Fruit fly (Drosophila melanogaster): ENCODE measurements around the gene CG6299.

DNA sequence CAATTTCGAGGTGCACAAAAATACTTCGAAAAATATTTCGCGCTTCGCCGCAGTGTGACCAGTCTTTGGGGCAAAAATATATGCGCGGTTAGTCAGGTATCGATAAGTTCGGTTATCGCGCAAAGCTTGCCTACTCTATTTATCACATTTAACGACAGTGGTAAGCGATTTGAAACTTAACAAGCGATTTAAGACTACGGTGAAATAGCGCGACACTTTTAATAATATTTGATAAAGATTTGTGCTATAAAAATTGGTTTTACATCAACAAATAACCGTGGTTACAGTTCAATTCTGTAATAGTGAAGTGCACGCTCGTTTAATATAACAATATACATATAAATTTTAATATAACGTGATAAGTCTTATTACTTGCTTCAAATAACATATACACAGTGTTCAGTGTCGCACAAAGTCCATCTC is 12.9 kb downstream of the CG6299 start, which contains the start of gene mh:
- TF ChIP-seq CG9705 (GFP tag; optimal IDR thresholded peaks at IDR 0.05) (no peak), CG32264 (GFP tag; optimal IDR thresholded peaks at IDR 0.05) (no peak), rgr (GFP tag; optimal IDR thresholded peaks at IDR 0.05) (no peak), psq (GFP tag; optimal IDR thresholded peaks at IDR 0.05) (no peak), Dif (GFP tag; optimal IDR thresholded peaks at IDR 0.05; ENCODE audit: partially characterized antibody) (no peak)
